Fruit fly (Drosophila melanogaster) whole organism, embryonic: ENCODE results near the gene Lnk.

ENCODE experiments used
- CG10147 ChIP-seq: fragments of 200-800 bp; sonication (Bioruptor generic); optimal IDR thresholded peaks from 2 replicates; lab custom pipeline; 2019; ENCODE audit warnings: missing biosample characterization, mild to moderate bottlenecking, missing genetic modification characterization, moderate library complexity
- CG12155 ChIP-seq: fragments of 200-800 bp; sonication (Bioruptor generic); optimal IDR thresholded peaks from 3 replicates; lab custom pipeline; 2016; ENCODE audit warnings: missing biosample characterization, missing genetic modification characterization
- CG15514 ChIP-seq: fragments of 200-800 bp; sonication (Bioruptor generic); optimal IDR thresholded peaks from 3 replicates; lab custom pipeline; 2017; ENCODE audit warnings: missing biosample characterization, missing genetic modification characterization, mild to moderate bottlenecking, moderate library complexity, missing genetic modification reagents
- CG16815 ChIP-seq: fragments of 200-800 bp; sonication (Bioruptor generic); optimal IDR thresholded peaks from 3 replicates; lab custom pipeline; 2017; ENCODE audit warnings: missing biosample characterization, mild to moderate bottlenecking, missing genetic modification characterization
- CG17186 ChIP-seq: fragments of 200-800 bp; sonication (Bioruptor generic); optimal IDR thresholded peaks from 3 replicates; lab custom pipeline; 2017; ENCODE audit warnings: missing biosample characterization, missing genetic modification reagents, missing genetic modification characterization
- CG17361 ChIP-seq: fragments of 200-800 bp; sonication (Bioruptor generic); IDR thresholded peaks from 3 replicates; pipeline ENCODE4 v1.3.6; 2022; ENCODE audit warnings: missing biosample characterization, missing genetic modification characterization
- CG2116 ChIP-seq: fragments of 200-800 bp; sonication (Bioruptor generic); optimal IDR thresholded peaks from 3 replicates; lab custom pipeline; 2018; ENCODE audit warnings: missing biosample characterization, mild to moderate bottlenecking, missing genetic modification characterization
- CG2120 ChIP-seq: fragments of 200-800 bp; sonication (Bioruptor generic); optimal IDR thresholded peaks from 3 replicates; lab custom pipeline; 2016; ENCODE audit warnings: missing biosample characterization, missing genetic modification characterization
- CG2129 ChIP-seq: fragments of 200-800 bp; sonication (Bioruptor generic); IDR thresholded peaks from 2 replicates; pipeline ENCODE4 v1.3.6; 2022; ENCODE audit warnings: missing biosample characterization, missing genetic modification characterization; ENCODE audit not compliant: partially characterized antibody
- CG2712 ChIP-seq: fragments of 200-800 bp; optimal IDR thresholded peaks from 3 replicates; lab custom pipeline; 2019; ENCODE audit warnings: missing biosample characterization, mild to moderate bottlenecking, missing genetic modification characterization, moderate library complexity
- CG33213 ChIP-seq: fragments of 200-800 bp; sonication (Bioruptor generic); optimal IDR thresholded peaks from 3 replicates; lab custom pipeline; 2016; ENCODE audit warnings: missing biosample characterization, missing genetic modification characterization
- CG34224 ChIP-seq: fragments of 200-800 bp; sonication (Bioruptor generic); IDR thresholded peaks from 3 replicates; pipeline ENCODE4 v1.3.6; 2022; ENCODE audit warnings: missing biosample characterization, missing genetic modification characterization; ENCODE audit not compliant: partially characterized antibody
- CG34422 ChIP-seq: fragments of 200-800 bp; sonication (Bioruptor generic); IDR thresholded peaks from 3 replicates; pipeline ENCODE4 v1.3.6; 2022; ENCODE audit warnings: missing biosample characterization, missing genetic modification characterization
- CG42726 ChIP-seq: fragments of 200-800 bp; sonication (Bioruptor generic); IDR thresholded peaks from 2 replicates; pipeline ENCODE4 v1.3.6; 2022; ENCODE audit warnings: missing biosample characterization, missing genetic modification characterization; ENCODE audit not compliant: partially characterized antibody
- CG4360 ChIP-seq: fragments of 200-800 bp; sonication (Bioruptor generic); IDR thresholded peaks from 2 replicates; pipeline ENCODE4 v1.3.6; 2022; ENCODE audit warnings: missing biosample characterization, missing genetic modification characterization
- CG6791 ChIP-seq: fragments of 200-800 bp; sonication (Bioruptor generic); IDR thresholded peaks from 3 replicates; pipeline ENCODE4 v1.3.6; 2022; ENCODE audit warnings: missing biosample characterization, missing genetic modification characterization; ENCODE audit not compliant: partially characterized antibody
- CHES-1-like ChIP-seq: fragments of 200-800 bp; sonication (Bioruptor generic); optimal IDR thresholded peaks from 2 replicates; lab custom pipeline; 2016; ENCODE audit warnings: missing biosample characterization, missing genetic modification characterization
- Dll ChIP-seq: fragments of 200-800 bp; sonication (Bioruptor generic); IDR thresholded peaks from 4 replicates; pipeline ENCODE4 v1.3.6; 2022; ENCODE audit warnings: missing biosample characterization, missing genetic modification characterization; ENCODE audit not compliant: partially characterized antibody
- Dp ChIP-seq: fragments of 200-800 bp; sonication (Bioruptor generic); optimal IDR thresholded peaks from 2 replicates; lab custom pipeline; 2018; ENCODE audit warnings: missing biosample characterization, mild to moderate bottlenecking, missing genetic modification characterization, moderate library complexity
- H15 ChIP-seq: fragments of 200-800 bp; sonication (Bioruptor generic); IDR thresholded peaks from 3 replicates; pipeline ENCODE4 v1.3.6; 2022; ENCODE audit warnings: missing biosample characterization, missing genetic modification characterization
- HLH4C ChIP-seq: fragments of 200-800 bp; sonication (Bioruptor generic); IDR thresholded peaks from 3 replicates; pipeline ENCODE4 v1.3.6; 2022; ENCODE audit warnings: missing biosample characterization, missing genetic modification characterization; ENCODE audit not compliant: partially characterized antibody
- Hmx ChIP-seq: fragments of 200-800 bp; sonication (Bioruptor generic); optimal IDR thresholded peaks from 2 replicates; lab custom pipeline; 2016; ENCODE audit warnings: missing biosample characterization, missing genetic modification characterization
- MESR4 ChIP-seq: fragments of 200-800 bp; sonication (Bioruptor generic); optimal IDR thresholded peaks from 2 replicates; lab custom pipeline; 2018; ENCODE audit warnings: missing biosample characterization, mild to moderate bottlenecking, missing genetic modification characterization, moderate library complexity
- Max ChIP-seq: fragments of 200-800 bp; sonication (Bioruptor generic); optimal IDR thresholded peaks from 2 replicates; lab custom pipeline; 2016; ENCODE audit warnings: missing biosample characterization, mild to moderate bottlenecking, missing genetic modification characterization
- NC2β ChIP-seq: fragments of 200-800 bp; sonication (Bioruptor generic); optimal IDR thresholded peaks from 2 replicates; lab custom pipeline; 2016; ENCODE audit warnings: missing biosample characterization, missing genetic modification characterization
- Scr ChIP-seq: fragments of 200-800 bp; sonication (Bioruptor generic); IDR thresholded peaks from 2 replicates; pipeline ENCODE4 v1.3.6; 2022; ENCODE audit warnings: missing biosample characterization, missing genetic modification characterization; ENCODE audit not compliant: partially characterized antibody
- Stat92E ChIP-seq, 3 experiments: fragments of >200 bp in 2 of 3; fragments of 200-800 bp in 1 of 3; sonication (Bioruptor generic) in 1 of 3; optimal IDR thresholded peaks; 2 replicates each; lab custom pipeline; 2017 to 2019; ENCODE audit warnings: missing biosample characterization in 3 of 3, missing genetic modification characterization in 3 of 3, mild to moderate bottlenecking in 1 of 3, moderate library complexity in 1 of 3
- Usf ChIP-seq: fragments of 200-800 bp; sonication (Bioruptor generic); optimal IDR thresholded peaks from 2 replicates; lab custom pipeline; 2017; ENCODE audit warnings: missing genotype, missing biosample characterization, missing genetic modification characterization
- YL-1 ChIP-seq: fragments of 200-800 bp; sonication (Bioruptor generic); optimal IDR thresholded peaks from 3 replicates; lab custom pipeline; 2017; ENCODE audit warnings: missing biosample characterization, mild to moderate bottlenecking, missing genetic modification characterization
- aop ChIP-seq: fragments of 200-800 bp; sonication (Bioruptor generic); IDR thresholded peaks from 2 replicates; pipeline ENCODE4 v1.3.6; 2022; ENCODE audit warnings: missing biosample characterization, missing genetic modification characterization
- ato ChIP-seq: fragments of 200-800 bp; sonication (Bioruptor generic); IDR thresholded peaks from 2 replicates; pipeline ENCODE4 v1.3.6; 2022; ENCODE audit warnings: missing biosample characterization, missing genetic modification characterization; ENCODE audit not compliant: partially characterized antibody
- ci ChIP-seq: fragments of 200-800 bp; sonication (Bioruptor generic); IDR thresholded peaks from 3 replicates; pipeline ENCODE4 v1.3.6; 2022; ENCODE audit warnings: missing biosample characterization, missing genetic modification characterization
- crc ChIP-seq: fragments of 200-800 bp; sonication (Bioruptor generic); optimal IDR thresholded peaks from 2 replicates; lab custom pipeline; 2016; ENCODE audit warnings: missing biosample characterization, missing genetic modification characterization
- fu2 ChIP-seq: fragments of 200-800 bp; sonication (Bioruptor generic); optimal IDR thresholded peaks from 2 replicates; lab custom pipeline; 2016; ENCODE audit warnings: missing biosample characterization, missing genetic modification characterization
- hbn ChIP-seq: fragments of 200-800 bp; sonication (Bioruptor generic); IDR thresholded peaks from 2 replicates; pipeline ENCODE4 v1.3.6; 2022; ENCODE audit warnings: missing biosample characterization, missing genetic modification characterization; ENCODE audit not compliant: partially characterized antibody
- hkb ChIP-seq, 2 experiments: fragments of 200-800 bp in 1 of 2; fragments of >200 bp in 1 of 2; sonication (Bioruptor generic) in 1 of 2; IDR thresholded peaks in 1 of 2; optimal IDR thresholded peaks in 1 of 2; 2 replicates each; pipeline versions ENCODE4 v1.3.6 to Lab custom; 2017 to 2022; ENCODE audit warnings: missing biosample characterization in 1 of 2, missing genetic modification characterization in 1 of 2
- kay ChIP-seq: fragments of 200-800 bp; sonication (Bioruptor generic); optimal IDR thresholded peaks from 2 replicates; lab custom pipeline; 2016; ENCODE audit warnings: missing biosample characterization, missing genetic modification characterization
- maf-S ChIP-seq: fragments of 200-800 bp; sonication (Bioruptor generic); optimal IDR thresholded peaks from 2 replicates; lab custom pipeline; 2016; ENCODE audit warnings: missing biosample characterization, missing genetic modification characterization
- nom ChIP-seq: fragments of 200-800 bp; sonication (Bioruptor generic); optimal IDR thresholded peaks from 2 replicates; lab custom pipeline; 2017; ENCODE audit warnings: missing biosample characterization, missing genetic modification characterization, mild to moderate bottlenecking, moderate library complexity, missing genetic modification reagents
- odd ChIP-seq: fragments of 200-800 bp; sonication (Bioruptor generic); optimal IDR thresholded peaks from 2 replicates; lab custom pipeline; 2017; ENCODE audit warnings: missing biosample characterization, mild to moderate bottlenecking, missing genetic modification characterization
- p53 ChIP-seq: fragments of 200-800 bp; sonication (Bioruptor generic); optimal IDR thresholded peaks from 2 replicates; lab custom pipeline; 2016; ENCODE audit warnings: missing biosample characterization, missing genetic modification characterization
- sens ChIP-seq: fragments of 200-800 bp; sonication (Bioruptor generic); peaks from one replicate; lab custom pipeline; 2016; ENCODE audit warnings: missing biosample characterization, missing genetic modification characterization
- sqz ChIP-seq: fragments of 200-800 bp; sonication (Bioruptor generic); optimal IDR thresholded peaks from 3 replicates; lab custom pipeline; 2018; ENCODE audit warnings: missing biosample characterization, mild to moderate bottlenecking, missing genetic modification characterization
- sr ChIP-seq: fragments of 200-800 bp; sonication (Bioruptor generic); IDR thresholded peaks from 3 replicates; pipeline ENCODE4 v1.3.6; 2022; ENCODE audit warnings: missing biosample characterization, missing genetic modification characterization
- tna ChIP-seq: fragments of 200-800 bp; sonication (Bioruptor generic); IDR thresholded peaks from 2 replicates; pipeline ENCODE4 v1.3.6; 2022; ENCODE audit warnings: missing biosample characterization, missing genetic modification characterization; ENCODE audit not compliant: partially characterized antibody
- wek ChIP-seq: fragments of 200-800 bp; sonication (Bioruptor generic); optimal IDR thresholded peaks from 3 replicates; lab custom pipeline; 2018; ENCODE audit warnings: missing biosample characterization, mild to moderate bottlenecking, missing genetic modification characterization, moderate library complexity
- zen ChIP-seq: fragments of 200-800 bp; sonication (Bioruptor generic); optimal IDR thresholded peaks from 3 replicates; lab custom pipeline; 2018; ENCODE audit warnings: missing biosample characterization, mild to moderate bottlenecking, missing genetic modification characterization, moderate library complexity

Lnk gene

DNA sequence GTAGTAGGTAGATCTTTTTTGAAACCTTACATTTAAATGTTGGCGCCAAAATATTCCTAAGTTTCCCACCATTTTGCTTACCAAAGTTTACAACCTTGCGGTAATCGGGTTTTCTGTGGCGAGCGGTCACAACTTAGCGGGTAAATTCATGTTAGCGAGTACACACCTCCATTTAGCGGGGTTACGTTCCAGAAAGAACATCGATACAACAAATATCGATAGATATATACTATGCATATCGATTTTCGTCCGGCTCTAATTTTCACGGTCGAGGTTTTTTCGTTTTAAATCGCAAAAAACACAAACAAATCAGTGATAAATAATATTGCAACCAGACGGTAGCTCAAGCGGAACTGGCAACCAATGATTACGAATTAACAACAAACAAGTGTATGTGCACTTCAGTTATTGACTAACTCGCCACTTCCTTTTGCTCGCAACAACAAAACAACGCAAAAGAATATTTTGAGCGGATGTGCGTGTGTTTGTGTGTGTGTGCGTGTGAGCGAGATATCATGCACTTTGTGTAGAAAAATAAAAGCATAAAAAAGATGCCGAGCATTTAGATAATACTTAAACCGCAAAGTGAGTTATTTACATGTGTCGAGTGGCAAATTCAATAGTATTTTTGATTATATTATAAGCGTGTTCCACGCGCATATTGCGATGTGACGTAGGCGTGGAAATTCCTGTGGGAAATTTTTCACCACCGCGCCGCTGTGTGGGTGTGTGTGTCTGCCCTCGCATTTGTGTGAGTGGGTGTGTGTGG lies at the start of gene Lnk:
Gene Lnk (plus strand): TSS at position 236 of the 769 bp plus-strand sequence.
- TF ChIP-seq hkb (optimal IDR thresholded peaks at IDR 0.05; lab: Kevin White, UChicago): peak; percentile 52
- TF ChIP-seq hkb (GFP tag; IDR thresholded peaks at IDR 0.05; lab: Robert Waterston, UW): no peak
- TF ChIP-seq crc: no peak
- TF ChIP-seq HLH4C: peak; percentile 75
- peak; percentile 76 for TF ChIP-seq nom
- peak; percentile 53 for TF ChIP-seq CG17186
- peak; percentile 15 for TF ChIP-seq fu2 (GFP tag; lab: Kevin White, UChicago)
- TF ChIP-seq aop (GFP tag; lab: Robert Waterston, UW): peak; percentile 44; the same call in 1 of the 2 replicates
- TF ChIP-seq MESR4 (GFP tag; lab: Kevin White, UChicago): peak; percentile 95
- TF ChIP-seq CHES-1-like (GFP tag; lab: Kevin White, UChicago): peak; percentile 15
- TF ChIP-seq sqz: peak; percentile 14
- peak; percentile 92 for TF ChIP-seq CG6791 (GFP tag; lab: Robert Waterston, UW)
- peak; percentile 35 for TF ChIP-seq NC2β (GFP tag; lab: Kevin White, UChicago)
- TF ChIP-seq YL-1 (GFP tag; lab: Kevin White, UChicago): peak; percentile 95
- peak; percentile 76 for TF ChIP-seq CG2129
- no peak for TF ChIP-seq CG10147 (GFP tag; lab: Kevin White, UChicago)
- TF ChIP-seq CG33213 (GFP tag; lab: Kevin White, UChicago): peak; percentile 29
- no peak for TF ChIP-seq Usf (GFP tag; lab: Kevin White, UChicago)
- TF ChIP-seq wek (GFP tag; lab: Kevin White, UChicago): peak; percentile 4
- TF ChIP-seq CG15514: peak; percentile 76
- peak; percentile 17 for TF ChIP-seq CG12155
- peak; percentile 61; the same call in 2 of the 3 replicates for TF ChIP-seq ci (GFP tag; lab: Robert Waterston, UW)
- TF ChIP-seq p53 (GFP tag; lab: Kevin White, UChicago): peak; percentile 2
- peak; percentile 28; the same call in 2 of the 3 replicates for TF ChIP-seq CG17361 (GFP tag; lab: Robert Waterston, UW)
- peak; percentile 34; the same call in 1 of the 2 replicates for TF ChIP-seq CG4360 (GFP tag; lab: Robert Waterston, UW)
- peak; percentile 96 for TF ChIP-seq CG42726 (GFP tag; lab: Robert Waterston, UW)
- TF ChIP-seq Dp: peak; percentile 96
- peak; percentile 33 for TF ChIP-seq CG2712 (tag; lab: Kevin White, UChicago)
- peak; percentile 69 for TF ChIP-seq sens (GFP tag; lab: Kevin White, UChicago)
- peak in 1 of 3 experiments; percentile 64 for TF ChIP-seq Stat92E (GFP tag; optimal IDR thresholded peaks at IDR 0.05; lab: Kevin White, UChicago)
- peak; percentile 53 for TF ChIP-seq CG2120
- TF ChIP-seq Hmx (GFP tag; lab: Kevin White, UChicago): no peak
- TF ChIP-seq CG2116 (GFP tag; lab: Kevin White, UChicago): peak; percentile 77
- no peak for TF ChIP-seq CG16815 (GFP tag; lab: Kevin White, UChicago)
- peak; percentile 92 for TF ChIP-seq hbn
- peak; percentile 95 for TF ChIP-seq sr (GFP tag; lab: Robert Waterston, UW)
- peak; percentile 89 for TF ChIP-seq Scr
- TF ChIP-seq maf-S: peak; percentile 15
- no peak for TF ChIP-seq CG34422 (GFP tag; lab: Robert Waterston, UW)
- no peak for TF ChIP-seq kay
- peak; percentile 81 for TF ChIP-seq tna (GFP tag; lab: Robert Waterston, UW)
- peak; percentile 88 for TF ChIP-seq ato (GFP tag; lab: Robert Waterston, UW)
- TF ChIP-seq CG34224: peak; percentile 82
- peak; percentile 39 for TF ChIP-seq odd
- peak; percentile 32 for TF ChIP-seq Max (GFP tag; lab: Kevin White, UChicago)
- no peak for TF ChIP-seq H15 (GFP tag; lab: Robert Waterston, UW)
- TF ChIP-seq Dll (GFP tag; lab: Robert Waterston, UW): peak; percentile 84
- TF ChIP-seq zen: peak; percentile 30
